Fruit fly (Drosophila melanogaster): Measurements from ENCODE around the gene atk.

The atk gene

dm6 chr3L:20441632-20442469 is 22.8 kb downstream of the atk start, which contains the start of gene CG5910:
Gene CG5910, plus strand, starts transcription at chr3L:20442419.
- TF ChIP-seq CG15710 (tag; optimal IDR thresholded peaks at IDR 0.05) (peak; percentile 84), D1 (tag; optimal IDR thresholded peaks at IDR 0.05) (no peak), Pif1A (GFP tag; optimal IDR thresholded peaks at IDR 0.05) (no peak), CG13204 (GFP tag; optimal IDR thresholded peaks at IDR 0.05) (no peak), CG4496 (GFP tag; IDR thresholded peaks at IDR 0.05) (no peak), CG12605 (GFP tag; IDR thresholded peaks at IDR 0.05) (no peak), fd96Ca (GFP tag; IDR thresholded peaks at IDR 0.05) (no peak), CG34367 (tag; optimal IDR thresholded peaks at IDR 0.05) (peak; percentile 73), EcR (GFP tag; optimal IDR thresholded peaks at IDR 0.05) (no peak), Snoo (tag; optimal IDR thresholded peaks at IDR 0.05) (peak; percentile 79), CG8159 (tag; optimal IDR thresholded peaks at IDR 0.05) (peak; percentile 92), rn (GFP tag; IDR thresholded peaks at IDR 0.05) (no peak), CG10348 (GFP tag; IDR thresholded peaks at IDR 0.05) (no peak), Pif1B (GFP tag; optimal IDR thresholded peaks at IDR 0.05) (no peak), CG14655 (GFP tag; optimal IDR thresholded peaks at IDR 0.05) (no peak), CG17806 (tag; optimal IDR thresholded peaks at IDR 0.05) (peak; percentile 80), CG9948 (tag; optimal IDR thresholded peaks at IDR 0.05) (peak; percentile 84), Ets98B (GFP tag; IDR thresholded peaks at IDR 0.05) (no peak), gl (tag; optimal IDR thresholded peaks at IDR 0.05) (peak; percentile 50), CG8301 (tag; optimal IDR thresholded peaks at IDR 0.05) (no peak), CG32121 (GFP tag; IDR thresholded peaks at IDR 0.05) (peak; percentile 26; the same call in 1 of the 2 replicates)

- TF ChIP-seq CG8301 (tag; optimal IDR thresholded peaks at IDR 0.05) (no peak), Snoo (tag; optimal IDR thresholded peaks at IDR 0.05) (no peak), Pif1A (GFP tag; optimal IDR thresholded peaks at IDR 0.05) (no peak)
These were observed 23.7 kb downstream of the atk start for dm6 chr3L:20440902-20441429.

- TF ChIP-seq Snoo (tag; optimal IDR thresholded peaks at IDR 0.05) (no peak), CG32121 (GFP tag; IDR thresholded peaks at IDR 0.05) (no peak)
These were observed 24.9 kb downstream of the atk start, which contains the start of gene Hpd for dm6 chr3L:20439772-20440171. Gene Hpd, minus strand, starts transcription at chr3L:20439872.

- TF ChIP-seq EcR (GFP tag; optimal IDR thresholded peaks at IDR 0.05) (no peak), CG15710 (tag; optimal IDR thresholded peaks at IDR 0.05) (no peak), CG8301 (tag; optimal IDR thresholded peaks at IDR 0.05) (no peak), Ets98B (GFP tag; IDR thresholded peaks at IDR 0.05) (no peak), Snoo (tag; optimal IDR thresholded peaks at IDR 0.05) (no peak), Pif1A (GFP tag; optimal IDR thresholded peaks at IDR 0.05) (no peak), Pif1B (GFP tag; optimal IDR thresholded peaks at IDR 0.05) (no peak), CG9948 (tag; optimal IDR thresholded peaks at IDR 0.05) (no peak), rn (GFP tag; IDR thresholded peaks at IDR 0.05) (no peak), CG13204 (GFP tag; optimal IDR thresholded peaks at IDR 0.05) (no peak), D1 (tag; optimal IDR thresholded peaks at IDR 0.05) (no peak), CG14655 (GFP tag; optimal IDR thresholded peaks at IDR 0.05) (no peak), CG4496 (GFP tag; IDR thresholded peaks at IDR 0.05) (no peak), CG12605 (GFP tag; IDR thresholded peaks at IDR 0.05) (no peak), CG10348 (GFP tag; IDR thresholded peaks at IDR 0.05) (no peak), gl (tag; optimal IDR thresholded peaks at IDR 0.05) (no peak)
These were observed 28.6 kb downstream of the atk start, which contains the start of the genes mRpL15 and CtIP for dm6 chr3L:20436069-20436468. Gene mRpL15, minus strand, starts transcription at chr3L:20436209. Gene CtIP, plus strand, starts transcription at chr3L:20436250.

- TF ChIP-seq Pif1B (GFP tag; optimal IDR thresholded peaks at IDR 0.05) (no peak), CG10348 (GFP tag; IDR thresholded peaks at IDR 0.05) (no peak), fd96Ca (GFP tag; IDR thresholded peaks at IDR 0.05) (no peak), CG17806 (tag; optimal IDR thresholded peaks at IDR 0.05) (no peak)
These were observed 32.4 kb downstream of the atk start, which contains the start of the genes Las and Psn for dm6 chr3L:20432297-20432696. Gene Las, minus strand, starts transcription at chr3L:20432361. Gene Psn, plus strand, starts transcription at chr3L:20432468.

dm6 chr3L:20431619-20432018 is 33.0 kb downstream of the atk start:
- TF ChIP-seq EcR (GFP tag; optimal IDR thresholded peaks at IDR 0.05) (no peak), CG12605 (GFP tag; IDR thresholded peaks at IDR 0.05) (no peak), gl (tag; optimal IDR thresholded peaks at IDR 0.05) (no peak), CG14655 (GFP tag; optimal IDR thresholded peaks at IDR 0.05) (no peak), CG8301 (tag; optimal IDR thresholded peaks at IDR 0.05) (no peak), rn (GFP tag; IDR thresholded peaks at IDR 0.05) (no peak), fd96Ca (GFP tag; IDR thresholded peaks at IDR 0.05) (no peak), Snoo (tag; optimal IDR thresholded peaks at IDR 0.05) (no peak), CG8159 (tag; optimal IDR thresholded peaks at IDR 0.05) (no peak), Ets98B (GFP tag; IDR thresholded peaks at IDR 0.05) (no peak), D1 (tag; optimal IDR thresholded peaks at IDR 0.05) (no peak), CG17806 (tag; optimal IDR thresholded peaks at IDR 0.05) (no peak), CG9948 (tag; optimal IDR thresholded peaks at IDR 0.05) (no peak), Pif1B (GFP tag; optimal IDR thresholded peaks at IDR 0.05) (no peak), CG4496 (GFP tag; IDR thresholded peaks at IDR 0.05) (no peak), CG34367 (tag; optimal IDR thresholded peaks at IDR 0.05) (no peak), CG10348 (GFP tag; IDR thresholded peaks at IDR 0.05) (no peak), Pif1A (GFP tag; optimal IDR thresholded peaks at IDR 0.05) (no peak)
